Fruit fly (Drosophila melanogaster): ENCODE results near the gene Sgs7.

DNA sequence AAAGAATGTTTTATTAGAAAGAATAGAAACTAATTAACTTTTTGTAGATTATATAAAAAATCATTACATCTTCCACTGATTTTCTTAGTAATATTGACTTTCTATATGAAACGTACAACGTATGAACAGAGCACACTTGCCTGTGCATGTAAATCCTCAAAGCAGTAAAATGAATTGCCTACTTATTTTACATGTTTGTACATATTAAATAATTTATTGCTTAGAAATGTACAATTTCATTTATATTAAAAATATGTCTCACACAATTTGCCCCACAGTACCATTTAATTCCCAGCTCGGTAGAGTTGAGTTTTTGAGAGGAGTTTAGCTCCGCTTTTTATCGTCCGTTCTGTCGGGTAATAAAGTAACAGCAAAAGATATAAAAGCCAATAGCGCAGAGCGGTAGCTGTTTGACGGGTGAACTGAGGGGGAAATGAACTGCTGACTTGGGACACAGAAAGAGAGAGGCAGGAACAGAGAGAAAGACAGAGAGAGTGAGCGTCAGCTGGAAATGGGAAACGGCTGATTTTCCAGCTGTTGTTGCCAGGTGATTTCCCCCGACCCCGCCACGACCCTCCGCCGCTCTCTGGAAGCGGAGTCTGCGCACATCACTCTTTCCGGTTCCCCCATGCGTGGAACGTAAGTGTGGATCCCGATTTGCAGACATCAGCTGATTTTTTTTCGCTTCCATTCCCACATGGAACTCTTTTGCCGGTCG is 16.4 kb upstream of the Sgs7 start:
- TF ChIP-seq CG32121 (GFP tag; IDR thresholded peaks at IDR 0.05) = no peak
- TF ChIP-seq CG9948 (tag; optimal IDR thresholded peaks at IDR 0.05) = peak; percentile 26
- TF ChIP-seq gl (tag; optimal IDR thresholded peaks at IDR 0.05) = peak; percentile 7
- no peak for TF ChIP-seq CG10348 (GFP tag; IDR thresholded peaks at IDR 0.05)
- no peak for TF ChIP-seq Snoo (tag; optimal IDR thresholded peaks at IDR 0.05)
- peak; percentile 47 for TF ChIP-seq CG8159 (tag; optimal IDR thresholded peaks at IDR 0.05)
- TF ChIP-seq EcR (GFP tag; optimal IDR thresholded peaks at IDR 0.05) = peak; percentile 90
- peak; percentile 57 for TF ChIP-seq CG13204 (GFP tag; optimal IDR thresholded peaks at IDR 0.05)

Data from whole organism, pupa.